Worm (Caenorhabditis elegans) whole organism, L4 larva: ENCODE measurements around the gene srx-47.

ENCODE experiments used
- F10B5.3 ChIP-seq: sonication (generic microtip); optimal IDR thresholded peaks from 2 replicates; lab custom pipeline; 2016; ENCODE audit warnings: mild to moderate bottlenecking, missing genetic modification characterization, missing compliant biosample characterization
- F44E2.7 ChIP-seq: fragments of 200-800 bp; sonication (Bioruptor generic); IDR thresholded peaks from 2 replicates; pipeline ENCODE4 v2.1.2; 2022; ENCODE audit warnings: missing genetic modification characterization, missing compliant biosample characterization
- F49E8.2 ChIP-seq: sonication (generic microtip); optimal IDR thresholded peaks from 2 replicates; lab custom pipeline; 2016; ENCODE audit warnings: missing compliant biosample characterization, mild to moderate bottlenecking, missing genetic modification characterization, borderline replicate concordance
- R02D3.7 ChIP-seq: fragments of 150-350 bp; sonication (generic microtip); optimal IDR thresholded peaks from 3 replicates; lab custom pipeline; 2014; ENCODE audit warnings: missing biosample characterization, missing genetic modification characterization
- T20F7.1 ChIP-seq: fragments of 200-800 bp; sonication (Bioruptor generic); optimal IDR thresholded peaks from 2 replicates; lab custom pipeline; 2018; ENCODE audit warnings: mild to moderate bottlenecking, missing genetic modification characterization, missing compliant biosample characterization
- Y5F2A.4 ChIP-seq: fragments of 200-800 bp; sonication (Bioruptor generic); optimal IDR thresholded peaks from 2 replicates; lab custom pipeline; 2018; ENCODE audit warnings: mild to moderate bottlenecking, missing genetic modification characterization, missing compliant biosample characterization
- ZK337.2 ChIP-seq: fragments of 200-800 bp; sonication (Bioruptor generic); IDR thresholded peaks from 2 replicates; pipeline ENCODE4 v1.3.6; 2022; ENCODE audit warnings: missing genetic modification reagents, missing genetic modification characterization, missing compliant biosample characterization
- aha-1 ChIP-seq: fragments of 150-350 bp; peaks from one replicate; lab custom pipeline; 2014; ENCODE audit warnings: missing biosample characterization, missing genetic modification characterization
- ama-1 ChIP-seq: fragments of 150-350 bp; optimal IDR thresholded peaks from 2 replicates; lab custom pipeline; 2014; ENCODE audit warnings: inconsistent platforms, mixed read lengths
- attf-4 ChIP-seq: sonication (generic microtip); optimal IDR thresholded peaks from 3 replicates; lab custom pipeline; 2017; ENCODE audit warnings: missing biosample characterization, missing genetic modification characterization
- ceh-20 ChIP-seq: fragments of 200-800 bp; sonication (Bioruptor generic); IDR thresholded peaks from 2 replicates; pipeline ENCODE4 v1.3.6; 2022; ENCODE audit warnings: missing genetic modification reagents, missing genetic modification characterization, missing compliant biosample characterization
- ceh-28 ChIP-seq: fragments of 150-350 bp; optimal IDR thresholded peaks from 2 replicates; lab custom pipeline; 2014; ENCODE audit warnings: missing biosample characterization, missing genetic modification reagents, missing genetic modification characterization
- ceh-44 ChIP-seq: fragments of 200-800 bp; sonication (Bioruptor generic); IDR thresholded peaks from 2 replicates; pipeline ENCODE4 v1.3.6; 2022; ENCODE audit warnings: missing genetic modification reagents, missing genetic modification characterization, missing compliant biosample characterization
- ceh-62 ChIP-seq: sonication (generic microtip); optimal IDR thresholded peaks from 2 replicates; lab custom pipeline; 2017; ENCODE audit warnings: missing biosample characterization, missing genetic modification characterization
- cey-2 ChIP-seq: sonication (generic microtip); optimal IDR thresholded peaks from 3 replicates; lab custom pipeline; 2017; ENCODE audit warnings: missing genetic modification characterization, mild to moderate bottlenecking, missing compliant biosample characterization, antibody characterized with exemption, borderline replicate concordance; ENCODE audit not compliant: insufficient read depth
- ctbp-1 ChIP-seq: fragments of 200-800 bp; sonication (Bioruptor generic); IDR thresholded peaks from 2 replicates; pipeline ENCODE4 v1.3.6; 2022; ENCODE audit warnings: missing genetic modification reagents, missing genetic modification characterization, missing compliant biosample characterization
- daf-12 ChIP-seq: fragments of 150-350 bp; optimal IDR thresholded peaks from 2 replicates; lab custom pipeline; 2014; ENCODE audit warnings: missing biosample characterization, missing genetic modification reagents, missing genetic modification characterization
- daf-16 ChIP-seq, 3 experiments: sonication (generic microtip); optimal IDR thresholded peaks; 2 replicates each; lab custom pipeline; 2016 to 2017; ENCODE audit warnings: missing genetic modification characterization in 3 of 3, missing genetic modification reagents in 3 of 3, mild to moderate bottlenecking in 2 of 3, missing compliant biosample characterization in 2 of 3, missing biosample characterization in 1 of 3, moderate library complexity in 1 of 3
- daf-19 ChIP-seq: fragments of 200-800 bp; sonication (Bioruptor generic); conservative IDR thresholded peaks from 2 replicates; pipeline ENCODE4 v1.3.6; 2022; ENCODE audit warnings: missing genetic modification characterization, missing compliant biosample characterization
- dmd-9 ChIP-seq: fragments of 200-800 bp; sonication (Bioruptor generic); IDR thresholded peaks from 2 replicates; pipeline ENCODE4 v1.3.6; 2022; ENCODE audit warnings: missing genetic modification reagents, missing genetic modification characterization, missing compliant biosample characterization
- duxl-1 ChIP-seq: sonication (generic microtip); optimal IDR thresholded peaks from 2 replicates; lab custom pipeline; 2016; ENCODE audit warnings: mild to moderate bottlenecking, missing genetic modification characterization, moderate library complexity, missing compliant biosample characterization; ENCODE audit not compliant: poor library complexity
- egl-43 ChIP-seq: fragments of 200-800 bp; sonication (Bioruptor generic); IDR thresholded peaks from 2 replicates; pipeline ENCODE4 v1.3.6; 2022; ENCODE audit warnings: missing genetic modification reagents, missing genetic modification characterization, missing compliant biosample characterization
- fkh-10 ChIP-seq: fragments of 150-350 bp; optimal IDR thresholded peaks from 2 replicates; lab custom pipeline; 2014; ENCODE audit warnings: missing biosample characterization, missing genetic modification reagents, missing genetic modification characterization
- hlh-11 ChIP-seq: fragments of 200-800 bp; sonication (Bioruptor generic); optimal IDR thresholded peaks from 2 replicates; lab custom pipeline; 2018; ENCODE audit warnings: mild to moderate bottlenecking, missing genetic modification characterization, missing compliant biosample characterization
- hlh-30 ChIP-seq: sonication (generic microtip); optimal IDR thresholded peaks from 2 replicates; lab custom pipeline; 2017; ENCODE audit warnings: antibody characterized with exemption, mild to moderate bottlenecking, missing genetic modification characterization, missing compliant biosample characterization; ENCODE audit not compliant: insufficient read depth
- jun-1 ChIP-seq: fragments of 150-350 bp; optimal IDR thresholded peaks from 2 replicates; lab custom pipeline; 2014; ENCODE audit warnings: missing biosample characterization, missing genetic modification reagents, missing genetic modification characterization
- lin-1 ChIP-seq: fragments of 200-800 bp; sonication (Bioruptor generic); IDR thresholded peaks from 2 replicates; pipeline ENCODE4 v1.3.6; 2022; ENCODE audit warnings: missing genetic modification reagents, missing genetic modification characterization, missing compliant biosample characterization
- lin-15B ChIP-seq: fragments of 150-350 bp; sonication (generic microtip); optimal IDR thresholded peaks from 3 replicates; lab custom pipeline; 2014; ENCODE audit warnings: missing biosample characterization, missing genetic modification characterization
- lin-29 ChIP-seq: fragments of 200-800 bp; sonication (Bioruptor generic); IDR thresholded peaks from 2 replicates; pipeline ENCODE4 v1.3.6; 2022; ENCODE audit warnings: missing genetic modification reagents, missing genetic modification characterization, missing compliant biosample characterization
- lin-38 ChIP-seq: fragments of 200-800 bp; sonication (Bioruptor generic); IDR thresholded peaks from 2 replicates; pipeline ENCODE4 v1.3.6; 2022; ENCODE audit warnings: missing genetic modification reagents, missing genetic modification characterization, missing compliant biosample characterization
- lin-39 ChIP-seq: fragments of 150-350 bp; optimal IDR thresholded peaks from 2 replicates; lab custom pipeline; 2014; ENCODE audit warnings: missing biosample characterization, missing genetic modification reagents, missing genetic modification characterization
- mdl-1 ChIP-seq, 2 experiments: fragments of 150-350 bp in 1 of 2; sonication (generic microtip) in 1 of 2; optimal IDR thresholded peaks; 2 replicates each; lab custom pipeline; 2014 to 2017; ENCODE audit warnings: missing biosample characterization in 2 of 2, missing genetic modification characterization in 2 of 2
- mxl-2 ChIP-seq: fragments of 200-800 bp; sonication (Bioruptor generic); conservative IDR thresholded peaks from 2 replicates; pipeline ENCODE4 v1.3.6; 2022; ENCODE audit warnings: missing genetic modification reagents, missing genetic modification characterization, missing compliant biosample characterization
- mxl-3 ChIP-seq: fragments of 200-800 bp; sonication (Bioruptor generic); optimal IDR thresholded peaks from 2 replicates; lab custom pipeline; 2018; ENCODE audit warnings: mild to moderate bottlenecking, missing genetic modification characterization, missing compliant biosample characterization
- nhr-10 ChIP-seq: fragments of 150-350 bp; optimal IDR thresholded peaks from 2 replicates; lab custom pipeline; 2014; ENCODE audit warnings: missing biosample characterization, missing genetic modification characterization
- nhr-11 ChIP-seq: fragments of 150-350 bp; optimal IDR thresholded peaks from 2 replicates; lab custom pipeline; 2014; ENCODE audit warnings: missing biosample characterization, missing genetic modification characterization
- nhr-25 ChIP-seq: sonication (generic microtip); optimal IDR thresholded peaks from 2 replicates; lab custom pipeline; 2017; ENCODE audit warnings: missing genetic modification characterization, mild to moderate bottlenecking, missing compliant biosample characterization, antibody characterized with exemption, moderate library complexity, borderline replicate concordance; ENCODE audit not compliant: insufficient read depth
- nhr-42 ChIP-seq: fragments of 200-800 bp; sonication (Bioruptor generic); IDR thresholded peaks from 2 replicates; pipeline ENCODE4 v1.3.6; 2022; ENCODE audit warnings: missing genetic modification characterization, missing compliant biosample characterization
- nhr-6 ChIP-seq: fragments of 150-350 bp; optimal IDR thresholded peaks from 2 replicates; lab custom pipeline; 2014; ENCODE audit warnings: missing biosample characterization, missing genetic modification characterization
- nhr-76 ChIP-seq: fragments of 150-350 bp; optimal IDR thresholded peaks from 2 replicates; lab custom pipeline; 2014; ENCODE audit warnings: missing biosample characterization, missing genetic modification characterization
- nhr-77 ChIP-seq: fragments of 150-350 bp; optimal IDR thresholded peaks from 2 replicates; lab custom pipeline; 2014; ENCODE audit warnings: missing biosample characterization, missing genetic modification characterization
- saeg-2 ChIP-seq: fragments of 200-800 bp; sonication (Bioruptor generic); IDR thresholded peaks from 2 replicates; pipeline ENCODE4 v1.3.6; 2022; ENCODE audit warnings: missing genetic modification reagents, missing genetic modification characterization, missing compliant biosample characterization
- sdz-12 ChIP-seq: fragments of 200-800 bp; sonication (Bioruptor generic); optimal IDR thresholded peaks from 2 replicates; lab custom pipeline; 2018; ENCODE audit warnings: mild to moderate bottlenecking, missing genetic modification characterization, missing compliant biosample characterization
- set-16 ChIP-seq: fragments of 200-800 bp; sonication (Bioruptor generic); IDR thresholded peaks from 2 replicates; pipeline ENCODE4 v1.3.6; 2022; ENCODE audit warnings: missing genetic modification reagents, missing genetic modification characterization, missing compliant biosample characterization
- snpc-1.2 ChIP-seq: fragments of 200-800 bp; sonication (Bioruptor generic); IDR thresholded peaks from 2 replicates; pipeline ENCODE4 v1.3.6; 2022; ENCODE audit warnings: missing genetic modification reagents, missing genetic modification characterization, missing compliant biosample characterization
- spr-1 ChIP-seq: sonication (generic microtip); optimal IDR thresholded peaks from 2 replicates; lab custom pipeline; 2016; ENCODE audit warnings: mild to moderate bottlenecking, missing genetic modification characterization, missing compliant biosample characterization
- unc-130 ChIP-seq: sonication (generic microtip); optimal IDR thresholded peaks from 2 replicates; lab custom pipeline; 2016; ENCODE audit warnings: missing genetic modification reagents, missing genetic modification characterization, missing compliant biosample characterization
- unc-39 ChIP-seq: sonication (generic microtip); optimal IDR thresholded peaks from 2 replicates; lab custom pipeline; 2017; ENCODE audit warnings: missing biosample characterization, missing genetic modification characterization
- zag-1 ChIP-seq: fragments of 150-350 bp; optimal IDR thresholded peaks from 2 replicates; lab custom pipeline; 2014; ENCODE audit warnings: missing biosample characterization, missing genetic modification characterization
- zip-11 ChIP-seq: fragments of 200-800 bp; sonication (Bioruptor generic); IDR thresholded peaks from 2 replicates; pipeline ENCODE4 v1.3.6; 2022; ENCODE audit warnings: missing genetic modification characterization, missing compliant biosample characterization
- zip-2 ChIP-seq: fragments of 150-350 bp; optimal IDR thresholded peaks from 2 replicates; lab custom pipeline; 2014; ENCODE audit warnings: missing biosample characterization, missing genetic modification characterization

srx-47 gene

DNA sequence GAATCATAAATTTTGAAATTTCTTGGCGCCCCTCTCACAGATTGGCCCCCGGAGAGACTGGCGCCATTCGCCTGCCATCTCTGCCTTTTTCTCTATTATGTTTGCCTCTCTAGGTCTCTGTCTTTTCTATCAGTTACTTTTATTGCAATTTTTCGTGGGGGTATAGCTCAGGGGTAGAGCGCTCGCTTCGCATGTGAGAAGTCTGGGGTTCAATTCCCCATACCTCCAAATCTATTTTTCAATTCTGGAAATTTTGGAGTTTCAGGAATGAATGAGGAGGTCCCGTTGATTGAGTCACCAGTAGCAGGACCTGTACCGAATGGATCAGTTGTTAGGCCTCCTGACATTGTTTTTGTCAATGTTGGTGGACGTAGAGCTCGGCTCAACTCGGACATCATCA lies 31.7 kb upstream of the srx-47 start, which contains the start of gene kvs-3 (continued):
- TF ChIP-seq mxl-3 (GFP tag; lab: Kevin White, UChicago) (no peak), cey-2 (tag; lab: Kevin White, UChicago) (no peak), nhr-25 (tag; lab: Kevin White, UChicago) (no peak), nhr-42 (GFP tag; lab: Robert Waterston, UW) (no peak), set-16 (GFP tag; lab: Robert Waterston, UW) (no peak), nhr-6 (tag; lab: Kevin White, UChicago) (no peak), T20F7.1 (peak; percentile 69), unc-39 (no peak), ZK337.2 (GFP tag; lab: Robert Waterston, UW) (peak; percentile 82), hlh-30 (tag; lab: Kevin White, UChicago) (peak; percentile 62), ama-1 (no peak), duxl-1 (tag; lab: Kevin White, UChicago) (no peak), jun-1 (tag; lab: Kevin White, UChicago) (no peak), lin-38 (GFP tag; lab: Robert Waterston, UW) (no peak; the same call in none of the 2 replicates), lin-39 (no peak), hlh-11 (tag; lab: Kevin White, UChicago) (no peak), daf-16 (GFP tag; optimal IDR thresholded peaks at IDR 0.05; lab: Kevin White, UChicago) (peak; percentile 48 to 85), daf-16 (tag; optimal IDR thresholded peaks at IDR 0.05; lab: Kevin White, UChicago) (no peak), spr-1 (tag; lab: Kevin White, UChicago) (peak; percentile 74), ctbp-1 (GFP tag; lab: Robert Waterston, UW) (peak; percentile 89), F44E2.7 (GFP tag; lab: Robert Waterston, UW) (peak; percentile 96), lin-1 (peak; percentile 92), nhr-76 (tag; lab: Kevin White, UChicago) (no peak), egl-43 (GFP tag; lab: Robert Waterston, UW) (no peak), F49E8.2 (peak; percentile 20), ceh-62 (no peak), dmd-9 (GFP tag; lab: Robert Waterston, UW) (peak; percentile 75), zip-11 (GFP tag; lab: Robert Waterston, UW) (peak; percentile 82; the same call in 1 of the 2 replicates), zip-2 (tag; lab: Kevin White, UChicago) (peak; percentile 37), F10B5.3 (tag; lab: Kevin White, UChicago) (peak; percentile 43), zag-1 (no peak), mdl-1 (tag; optimal IDR thresholded peaks at IDR 0.05; lab: Kevin White, UChicago) (no peak), ceh-28 (tag; lab: Kevin White, UChicago) (no peak), lin-29 (peak; percentile 76), saeg-2 (GFP tag; lab: Robert Waterston, UW) (peak; percentile 82; the same call in 1 of the 2 replicates), lin-15B (tag; lab: Kevin White, UChicago) (no peak), ceh-20 (GFP tag; lab: Robert Waterston, UW) (peak; percentile 80), daf-19 (peak; percentile 96), snpc-1.2 (GFP tag; lab: Robert Waterston, UW) (no peak), nhr-77 (tag; lab: Kevin White, UChicago) (no peak), aha-1 (peak; percentile 97), nhr-10 (tag; lab: Kevin White, UChicago) (no peak), ceh-44 (GFP tag; lab: Robert Waterston, UW) (peak; percentile 90), Y5F2A.4 (peak; percentile 87), fkh-10 (GFP tag; lab: Kevin White, UChicago) (no peak), attf-4 (tag; lab: Kevin White, UChicago) (no peak), mxl-2 (peak; percentile 87), nhr-11 (no peak), unc-130 (GFP tag; lab: Kevin White, UChicago) (peak; percentile 22), R02D3.7 (tag; lab: Kevin White, UChicago) (no peak), sdz-12 (GFP tag; lab: Kevin White, UChicago) (peak; percentile 44), daf-12 (tag; lab: Kevin White, UChicago) (no peak)
